Fruit fly (Drosophila melanogaster): ENCODE results near the gene CG6178.

dm6 chr3R:24112320-24113069, 39.7 kb upstream of the CG6178 start, which contains the start of gene CG13605:
- no peak for TF ChIP-seq CTCF (optimal IDR thresholded peaks at IDR 0.05)
- no peak for TF ChIP-seq CG8478 (optimal IDR thresholded peaks at IDR 0.05)

Measured in S2 (cell line).